Worm (Caenorhabditis elegans) whole organism, L2 larva: ENCODE data around the gene F41B4.2.

ENCODE experiments used
- nhr-21 ChIP-seq: fragments of 150-350 bp; optimal IDR thresholded peaks from 2 replicates; lab custom pipeline; 2014; ENCODE audit warnings: missing biosample characterization, missing genetic modification characterization
- nhr-77 ChIP-seq: fragments of 150-350 bp; optimal IDR thresholded peaks from 2 replicates; lab custom pipeline; 2014; ENCODE audit warnings: missing biosample characterization, missing genetic modification characterization

DNA sequence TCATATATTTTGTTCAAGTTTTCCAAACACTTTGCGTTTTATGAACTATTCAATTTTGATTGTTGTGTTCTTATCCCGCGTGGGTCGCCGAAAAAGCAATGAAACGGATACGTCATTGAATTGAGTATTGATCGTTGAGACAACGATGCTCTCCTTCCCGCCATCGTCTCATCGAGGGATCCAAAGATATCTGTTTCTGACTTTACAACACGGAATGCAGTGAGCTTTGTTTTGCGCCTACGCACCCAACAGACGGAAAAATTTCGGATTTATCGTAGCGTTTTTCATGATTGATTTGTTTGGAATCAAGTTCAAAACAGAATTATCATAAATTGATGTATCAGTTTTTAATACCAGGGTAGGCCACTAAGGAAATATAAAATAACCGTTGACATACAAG, 12.5 kb downstream of the F41B4.2 start:
- TF ChIP-seq nhr-21 (tag; lab: Kevin White, UChicago) (no peak), nhr-77 (tag; lab: Kevin White, UChicago) (no peak)
